Fruit fly (Drosophila melanogaster) whole organism, prepupa: Measurements from ENCODE around the gene msl-3.

Experiments used
- Blimp-1 ChIP-seq: fragments of 200-800 bp; sonication (Bioruptor generic); optimal IDR thresholded peaks from 3 replicates; lab custom pipeline; 2017; ENCODE audit warnings: missing biosample characterization, missing genetic modification characterization, mild to moderate bottlenecking, moderate library complexity, missing genetic modification reagents
- CG10631 ChIP-seq: fragments of 200-800 bp; sonication (Bioruptor generic); optimal IDR thresholded peaks from 2 replicates; lab custom pipeline; 2016; ENCODE audit warnings: missing biosample characterization, missing genetic modification characterization
- CG10669 ChIP-seq: fragments of 200-800 bp; sonication (Bioruptor generic); optimal IDR thresholded peaks from 3 replicates; lab custom pipeline; 2018; ENCODE audit warnings: missing biosample characterization, mild to moderate bottlenecking, missing genetic modification characterization, moderate library complexity
- CG11294 ChIP-seq: fragments of 200-800 bp; sonication (Bioruptor generic); IDR thresholded peaks from 2 replicates; pipeline ENCODE4 v1.3.6; 2022; ENCODE audit warnings: missing biosample characterization, missing genetic modification characterization
- CG11762 ChIP-seq: fragments of 200-800 bp; sonication (Bioruptor generic); optimal IDR thresholded peaks from 3 replicates; lab custom pipeline; 2016; ENCODE audit warnings: missing biosample characterization, missing genetic modification characterization; ENCODE audit not compliant: insufficient read depth
- CG11902 ChIP-seq: fragments of 200-800 bp; sonication (Bioruptor generic); optimal IDR thresholded peaks from 3 replicates; lab custom pipeline; 2016; ENCODE audit warnings: missing biosample characterization, missing genetic modification characterization
- CG1621 ChIP-seq: fragments of 200-800 bp; sonication (Bioruptor generic); optimal IDR thresholded peaks from 3 replicates; lab custom pipeline; 2018; ENCODE audit warnings: missing biosample characterization, mild to moderate bottlenecking, missing genetic modification characterization
- CG16779 ChIP-seq: fragments of 200-800 bp; sonication (Bioruptor generic); optimal IDR thresholded peaks from 3 replicates; lab custom pipeline; 2017; ENCODE audit warnings: missing biosample characterization, mild to moderate bottlenecking, missing genetic modification characterization
- CG3032 ChIP-seq: fragments of 200-800 bp; optimal IDR thresholded peaks from 2 replicates; lab custom pipeline; 2019; ENCODE audit warnings: missing biosample characterization, mild to moderate bottlenecking, missing genetic modification characterization, moderate library complexity
- CG32006 ChIP-seq: fragments of 200-800 bp; sonication (Bioruptor generic); optimal IDR thresholded peaks from 3 replicates; lab custom pipeline; 2017; ENCODE audit warnings: missing biosample characterization, mild to moderate bottlenecking, missing genetic modification characterization
- CG34406 ChIP-seq: fragments of 200-800 bp; sonication (Bioruptor generic); optimal IDR thresholded peaks from 3 replicates; lab custom pipeline; 2016; ENCODE audit warnings: missing biosample characterization, missing genetic modification characterization
- CG3919 ChIP-seq: fragments of 200-800 bp; sonication (Bioruptor generic); optimal IDR thresholded peaks from 3 replicates; lab custom pipeline; 2016; ENCODE audit warnings: missing biosample characterization, missing genetic modification characterization
- CG4318 ChIP-seq: fragments of 200-800 bp; sonication (Bioruptor generic); optimal IDR thresholded peaks from 3 replicates; lab custom pipeline; 2017; ENCODE audit warnings: missing biosample characterization, mild to moderate bottlenecking, missing genetic modification characterization
- CG6163 ChIP-seq: fragments of 200-800 bp; sonication (Bioruptor generic); IDR thresholded peaks from 3 replicates; pipeline ENCODE4 v1.3.6; 2022; ENCODE audit warnings: missing biosample characterization, missing genetic modification characterization
- CG6276 ChIP-seq: fragments of 200-800 bp; sonication (Bioruptor generic); optimal IDR thresholded peaks from 2 replicates; lab custom pipeline; 2017; ENCODE audit warnings: missing biosample characterization, mild to moderate bottlenecking, missing genetic modification characterization
- CG6792 ChIP-seq: fragments of 200-800 bp; sonication (Bioruptor generic); optimal IDR thresholded peaks from 3 replicates; lab custom pipeline; 2016; ENCODE audit warnings: missing biosample characterization, missing genetic modification characterization
- CG6808 ChIP-seq: fragments of 200-800 bp; sonication (Bioruptor generic); optimal IDR thresholded peaks from 3 replicates; lab custom pipeline; 2017; ENCODE audit warnings: missing biosample characterization, missing genetic modification characterization, mild to moderate bottlenecking, moderate library complexity, missing genetic modification reagents
- CG6854 ChIP-seq: fragments of 200-800 bp; sonication (Bioruptor generic); optimal IDR thresholded peaks from 2 replicates; lab custom pipeline; 2017; ENCODE audit warnings: missing biosample characterization, mild to moderate bottlenecking, missing genetic modification characterization
- CG7368 ChIP-seq: fragments of 200-800 bp; sonication (Bioruptor generic); optimal IDR thresholded peaks from 3 replicates; lab custom pipeline; 2016; ENCODE audit warnings: missing biosample characterization, missing genetic modification characterization
- CG8119 ChIP-seq: fragments of 200-800 bp; sonication (Bioruptor generic); IDR thresholded peaks from 3 replicates; pipeline ENCODE4 v1.3.6; 2022; ENCODE audit warnings: missing biosample characterization, missing genetic modification characterization
- CG8319 ChIP-seq: fragments of 200-800 bp; sonication (Bioruptor generic); optimal IDR thresholded peaks from 3 replicates; lab custom pipeline; 2016; ENCODE audit warnings: missing biosample characterization, missing genetic modification characterization
- CG9139 ChIP-seq: fragments of 200-800 bp; sonication (Bioruptor generic); optimal IDR thresholded peaks from 3 replicates; lab custom pipeline; 2017; ENCODE audit warnings: missing biosample characterization, mild to moderate bottlenecking, missing genetic modification characterization
- Eip75B ChIP-seq: fragments of 200-800 bp; sonication (Bioruptor generic); optimal IDR thresholded peaks from 3 replicates; lab custom pipeline; 2016; ENCODE audit warnings: missing biosample characterization, missing genetic modification characterization
- Eip93F ChIP-seq: fragments of 200-800 bp; sonication (Bioruptor generic); optimal IDR thresholded peaks from 2 replicates; lab custom pipeline; 2016; ENCODE audit warnings: missing biosample characterization, mild to moderate bottlenecking, missing genetic modification characterization
- Ets96B ChIP-seq: fragments of 200-800 bp; optimal IDR thresholded peaks from 2 replicates; lab custom pipeline; 2019; ENCODE audit warnings: missing biosample characterization, mild to moderate bottlenecking, missing genetic modification characterization, moderate library complexity
- Gug ChIP-seq: fragments of 200-800 bp; sonication (Bioruptor generic); IDR thresholded peaks from 2 replicates; pipeline ENCODE4 v1.3.6; 2022; ENCODE audit warnings: missing biosample characterization, missing genetic modification characterization
- Hr39 ChIP-seq: fragments of 200-800 bp; sonication (Bioruptor generic); optimal IDR thresholded peaks from 2 replicates; lab custom pipeline; 2016; ENCODE audit warnings: missing biosample characterization, missing genetic modification characterization
- Hr4 ChIP-seq: fragments of 200-800 bp; sonication (Bioruptor generic); optimal IDR thresholded peaks from 3 replicates; lab custom pipeline; 2016; ENCODE audit warnings: missing biosample characterization, missing genetic modification characterization
- Lpt ChIP-seq: fragments of 200-800 bp; sonication (Bioruptor generic); optimal IDR thresholded peaks from 3 replicates; lab custom pipeline; 2016; ENCODE audit warnings: missing biosample characterization, missing genetic modification characterization
- Met ChIP-seq: fragments of 200-800 bp; sonication (Bioruptor generic); optimal IDR thresholded peaks from 3 replicates; lab custom pipeline; 2016; ENCODE audit warnings: missing biosample characterization, missing genetic modification characterization
- OdsH ChIP-seq: fragments of 200-800 bp; sonication (Bioruptor generic); optimal IDR thresholded peaks from 3 replicates; lab custom pipeline; 2016; ENCODE audit warnings: missing biosample characterization, missing genetic modification characterization
- Smox ChIP-seq: fragments of 200-800 bp; sonication (Bioruptor generic); optimal IDR thresholded peaks from 3 replicates; lab custom pipeline; 2016; ENCODE audit warnings: missing biosample characterization, missing genetic modification characterization
- Sox102F ChIP-seq: fragments of 200-800 bp; sonication (Bioruptor generic); optimal IDR thresholded peaks from 2 replicates; lab custom pipeline; 2016; ENCODE audit warnings: missing biosample characterization, mild to moderate bottlenecking, missing genetic modification characterization
- achi ChIP-seq: fragments of 200-800 bp; sonication (Bioruptor generic); optimal IDR thresholded peaks from 3 replicates; lab custom pipeline; 2016; ENCODE audit warnings: missing biosample characterization, missing genetic modification characterization
- acj6 ChIP-seq: fragments of 200-800 bp; sonication (Bioruptor generic); optimal IDR thresholded peaks from 3 replicates; lab custom pipeline; 2016; ENCODE audit warnings: missing biosample characterization, missing genetic modification characterization
- dac ChIP-seq: fragments of 200-800 bp; sonication (Bioruptor generic); optimal IDR thresholded peaks from 2 replicates; lab custom pipeline; 2017; ENCODE audit warnings: missing biosample characterization, mild to moderate bottlenecking, missing genetic modification characterization
- dsx ChIP-seq: fragments of 200-800 bp; optimal IDR thresholded peaks from 3 replicates; lab custom pipeline; 2019; ENCODE audit warnings: missing biosample characterization, mild to moderate bottlenecking, missing genetic modification characterization, moderate library complexity; ENCODE audit not compliant: poor library complexity, severe bottlenecking
- eg ChIP-seq: fragments of 200-800 bp; sonication (Bioruptor generic); IDR thresholded peaks from 3 replicates; pipeline ENCODE4 v1.3.6; 2022; ENCODE audit warnings: missing biosample characterization, missing genetic modification characterization
- esn ChIP-seq: fragments of 200-800 bp; sonication (Bioruptor generic); optimal IDR thresholded peaks from 2 replicates; lab custom pipeline; 2016; ENCODE audit warnings: missing biosample characterization, mild to moderate bottlenecking, missing genetic modification characterization, moderate library complexity
- fd85E ChIP-seq: fragments of 200-800 bp; sonication (Bioruptor generic); optimal IDR thresholded peaks from 3 replicates; lab custom pipeline; 2016; ENCODE audit warnings: missing biosample characterization, missing genetic modification characterization
- fkh ChIP-seq: fragments of 200-800 bp; sonication (Bioruptor generic); optimal IDR thresholded peaks from 3 replicates; lab custom pipeline; 2017; ENCODE audit warnings: missing biosample characterization, mild to moderate bottlenecking, missing genetic modification characterization, moderate library complexity
- lz ChIP-seq: fragments of 200-800 bp; sonication (Bioruptor generic); optimal IDR thresholded peaks from 3 replicates; lab custom pipeline; 2016; ENCODE audit warnings: missing biosample characterization, missing genetic modification characterization
- net ChIP-seq: fragments of 200-800 bp; sonication (Bioruptor generic); optimal IDR thresholded peaks from 3 replicates; lab custom pipeline; 2016; ENCODE audit warnings: missing biosample characterization, missing genetic modification characterization
- salr ChIP-seq, 2 experiments: fragments of 200-800 bp; sonication (Bioruptor generic); optimal IDR thresholded peaks; 3 replicates each; lab custom pipeline; 2016 to 2018; ENCODE audit warnings: missing biosample characterization in 2 of 2, missing genetic modification characterization in 2 of 2, mild to moderate bottlenecking in 1 of 2
- spab ChIP-seq: fragments of 200-800 bp; sonication (Bioruptor generic); optimal IDR thresholded peaks from 2 replicates; lab custom pipeline; 2017; ENCODE audit warnings: missing biosample characterization, mild to moderate bottlenecking, missing genetic modification characterization, missing genetic modification reagents
- svp ChIP-seq: fragments of 200-800 bp; sonication (Bioruptor generic); peaks from one replicate; lab custom pipeline; 2016; ENCODE audit warnings: missing biosample characterization, missing genetic modification characterization
- topi ChIP-seq: fragments of 200-800 bp; sonication (Bioruptor generic); optimal IDR thresholded peaks from 3 replicates; lab custom pipeline; 2016; ENCODE audit warnings: missing biosample characterization, missing genetic modification characterization
- vri ChIP-seq: fragments of 200-800 bp; sonication (Bioruptor generic); optimal IDR thresholded peaks from 3 replicates; lab custom pipeline; 2016; ENCODE audit warnings: missing biosample characterization, mild to moderate bottlenecking, missing genetic modification characterization

Gene msl-3

DNA sequence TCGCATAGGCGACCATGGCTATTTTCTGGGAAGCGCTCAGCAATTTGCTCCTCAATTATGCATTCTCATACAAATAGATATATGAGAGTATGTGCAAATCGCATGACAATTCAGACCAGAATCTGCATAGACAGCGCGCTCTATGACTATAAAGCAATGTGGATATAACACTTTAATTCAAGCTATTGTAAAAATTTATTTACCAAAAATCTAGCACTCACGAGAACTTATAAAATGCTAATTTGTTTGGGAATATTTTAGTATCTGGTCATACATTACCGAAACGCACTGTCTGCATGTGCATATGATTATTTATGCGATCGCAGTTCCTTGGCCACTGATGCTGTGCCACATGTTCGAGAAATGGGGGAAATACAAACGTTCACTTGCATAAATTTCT, 25.5 kb upstream of the msl-3 start (continued):
- peak; percentile 89 for TF ChIP-seq CG8119
- TF ChIP-seq acj6 (GFP tag; lab: Kevin White, UChicago), result peak; percentile 78
- peak; percentile 81 for TF ChIP-seq dsx (GFP tag; lab: Kevin White, UChicago)
- TF ChIP-seq CG11762 (GFP tag; lab: Kevin White, UChicago), result peak; percentile 66
- peak; percentile 52 for TF ChIP-seq CG34406 (GFP tag; lab: Kevin White, UChicago)
- peak; percentile 12 for TF ChIP-seq fd85E (GFP tag; lab: Kevin White, UChicago)
- TF ChIP-seq Hr4, result peak; percentile 87
- peak; percentile 55 for TF ChIP-seq CG4318 (GFP tag; lab: Kevin White, UChicago)
- peak; percentile 77 for TF ChIP-seq CG6276 (GFP tag; lab: Kevin White, UChicago)
- TF ChIP-seq Blimp-1 (GFP tag; lab: Kevin White, UChicago), result no peak
- TF ChIP-seq CG7368, result peak; percentile 63
- TF ChIP-seq CG1621 (tag; lab: Kevin White, UChicago), result peak; percentile 72
- TF ChIP-seq Ets96B (tag; lab: Kevin White, UChicago), result peak; percentile 86
- TF ChIP-seq CG6792 (GFP tag; lab: Kevin White, UChicago), result peak; percentile 49
- TF ChIP-seq vri (GFP tag; lab: Kevin White, UChicago), result no peak
- TF ChIP-seq OdsH (GFP tag; lab: Kevin White, UChicago), result peak; percentile 82
- peak; percentile 83 for TF ChIP-seq CG11294 (GFP tag; lab: Robert Waterston, UW)
- peak; percentile 51 for TF ChIP-seq esn (GFP tag; lab: Kevin White, UChicago)
- TF ChIP-seq Hr39, result peak; percentile 35
- peak; percentile 80 for TF ChIP-seq CG3919 (GFP tag; lab: Kevin White, UChicago)
- peak; percentile 79 for TF ChIP-seq achi (GFP tag; lab: Kevin White, UChicago)
- peak; percentile 36 for TF ChIP-seq Smox

dm6 chr3L:7149827-7150226, 24.5 kb upstream of the msl-3 start:
- peak; percentile 62 for TF ChIP-seq CG7368
- peak; percentile 66 for TF ChIP-seq Lpt (GFP tag; lab: Kevin White, UChicago)
- peak; percentile 67 for TF ChIP-seq CG9139 (GFP tag; lab: Kevin White, UChicago)
- peak; percentile 70 for TF ChIP-seq net (GFP tag; lab: Kevin White, UChicago)
- peak; percentile 24 for TF ChIP-seq Smox
- TF ChIP-seq eg (GFP tag; lab: Robert Waterston, UW), result peak; percentile 71
- TF ChIP-seq CG3032, result peak; percentile 84
- TF ChIP-seq CG6854 (GFP tag; lab: Kevin White, UChicago), result no peak
- peak; percentile 89 for TF ChIP-seq CG8119
- peak; percentile 48 for TF ChIP-seq CG8319 (GFP tag; lab: Kevin White, UChicago)
- TF ChIP-seq Eip93F (GFP tag; lab: Kevin White, UChicago), result no peak
- TF ChIP-seq esn (GFP tag; lab: Kevin White, UChicago), result peak; percentile 59
- TF ChIP-seq CG3919 (GFP tag; lab: Kevin White, UChicago), result peak; percentile 81
- peak; percentile 48 for TF ChIP-seq Eip75B (GFP tag; lab: Kevin White, UChicago)
- TF ChIP-seq CG11294 (GFP tag; lab: Robert Waterston, UW), result no peak; the same call in 1 of the 2 replicates
- TF ChIP-seq Gug, result peak; percentile 22; the same call in 1 of the 2 replicates
- peak; percentile 76 for TF ChIP-seq CG6276 (GFP tag; lab: Kevin White, UChicago)
- TF ChIP-seq spab (GFP tag; lab: Kevin White, UChicago), result peak; percentile 82
- TF ChIP-seq acj6 (GFP tag; lab: Kevin White, UChicago), result peak; percentile 77
- TF ChIP-seq CG10631, result peak; percentile 84
- TF ChIP-seq CG16779, result peak; percentile 59
- peak; percentile 51 for TF ChIP-seq Met
- TF ChIP-seq fd85E (GFP tag; lab: Kevin White, UChicago), result no peak
- peak; percentile 77 for TF ChIP-seq Hr4
- no peak for TF ChIP-seq Blimp-1 (GFP tag; lab: Kevin White, UChicago)
- peak; percentile 35 for TF ChIP-seq lz (GFP tag; lab: Kevin White, UChicago)
- TF ChIP-seq dac (GFP tag; lab: Kevin White, UChicago), result peak; percentile 62
- TF ChIP-seq CG6163 (GFP tag; lab: Robert Waterston, UW), result peak; percentile 83; the same call in 2 of the 3 replicates
- no peak for TF ChIP-seq svp
- peak; percentile 93 for TF ChIP-seq CG32006 (GFP tag; lab: Kevin White, UChicago)
- TF ChIP-seq CG11902 (GFP tag; lab: Kevin White, UChicago), result peak; percentile 25
- TF ChIP-seq salr (GFP tag; optimal IDR thresholded peaks at IDR 0.05; lab: Kevin White, UChicago), result peak; percentile 72 to 86
- TF ChIP-seq topi (GFP tag; lab: Kevin White, UChicago), result peak; percentile 49
- TF ChIP-seq CG34406 (GFP tag; lab: Kevin White, UChicago), result peak; percentile 78
- TF ChIP-seq CG10669 (GFP tag; lab: Kevin White, UChicago), result peak; percentile 87
- peak; percentile 41 for TF ChIP-seq Sox102F
- TF ChIP-seq fkh (GFP tag; lab: Kevin White, UChicago), result no peak
- peak; percentile 77 for TF ChIP-seq CG6808
- peak; percentile 86 for TF ChIP-seq Ets96B (tag; lab: Kevin White, UChicago)
